Worm (Caenorhabditis elegans) whole organism, midembryonic: ENCODE data around the gene EGAP2.2.

ENCODE experiments used
- cog-1 ChIP-seq: sonication (generic microtip); optimal IDR thresholded peaks from 2 replicates; lab custom pipeline; 2016; ENCODE audit warnings: missing genetic modification characterization, missing compliant biosample characterization
- flt-1 ChIP-seq: fragments of 200-800 bp; sonication (Bioruptor generic); IDR thresholded peaks from 2 replicates; pipeline ENCODE4 v1.3.6; 2022; ENCODE audit warnings: missing genetic modification characterization, missing compliant biosample characterization
- klf-2 ChIP-seq: fragments of 200-800 bp; sonication (Bioruptor generic); conservative IDR thresholded peaks from 2 replicates; pipeline ENCODE4 v1.3.6; 2022; ENCODE audit warnings: missing genetic modification reagents, missing genetic modification characterization, missing compliant biosample characterization
- med-1 ChIP-seq: sonication (generic microtip); optimal IDR thresholded peaks from 2 replicates; lab custom pipeline; 2017; ENCODE audit warnings: missing genetic modification characterization, mild to moderate bottlenecking, missing compliant biosample characterization, antibody characterized with exemption, missing genetic modification reagents; ENCODE audit not compliant: insufficient read depth
- tab-1 ChIP-seq: fragments of 200-800 bp; sonication (Bioruptor generic); IDR thresholded peaks from 2 replicates; pipeline ENCODE4 v1.3.6; 2022; ENCODE audit warnings: missing genetic modification characterization, missing compliant biosample characterization
- ztf-23 ChIP-seq: fragments of 200-800 bp; sonication (Bioruptor generic); IDR thresholded peaks from 2 replicates; pipeline ENCODE4 v1.3.6; 2022; ENCODE audit warnings: missing genetic modification reagents, missing genetic modification characterization, missing compliant biosample characterization
- ztf-29 ChIP-seq: fragments of 200-800 bp; sonication (Bioruptor generic); IDR thresholded peaks from 2 replicates; pipeline ENCODE4 v1.3.6; 2022; ENCODE audit warnings: missing genetic modification reagents, missing genetic modification characterization, missing compliant biosample characterization

DNA sequence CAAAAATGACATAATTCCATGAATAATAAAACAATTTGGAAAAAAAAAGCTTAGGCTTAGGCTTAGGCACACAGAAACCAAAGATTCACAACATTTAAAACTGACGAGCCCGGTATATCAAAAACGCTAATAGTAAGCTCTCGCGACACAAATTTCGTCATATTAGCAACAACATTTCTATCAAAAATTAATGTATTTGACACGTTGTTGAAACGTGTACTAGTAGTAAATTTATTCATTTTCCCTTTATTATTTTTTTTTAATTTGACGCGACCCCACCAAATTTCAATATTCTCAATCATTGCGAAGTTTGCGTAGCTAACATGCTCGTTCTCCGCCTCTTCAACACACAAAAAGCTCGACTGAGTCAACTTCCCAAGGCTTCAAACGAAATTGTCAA, 17.7 kb upstream of the EGAP2.2 start, which contains the start of gene C34F11.2:
- TF ChIP-seq med-1 (no peak), flt-1 (no peak), ztf-29 (GFP tag; lab: Robert Waterston, UW) (no peak), ztf-23 (no peak), tab-1 (GFP tag; lab: Robert Waterston, UW) (no peak), cog-1 (tag; lab: Kevin White, UChicago) (no peak), klf-2 (GFP tag; lab: Robert Waterston, UW) (no peak)
